Fruit fly (Drosophila melanogaster) whole organism, adult: ENCODE results near the gene Hex-A.

Experiments used
- CG11617 ChIP-seq: fragments of 200-800 bp; sonication (Bioruptor generic); optimal IDR thresholded peaks from 2 replicates; lab custom pipeline; 2017; ENCODE audit warnings: mild to moderate bottlenecking, missing biosample characterization, missing genetic modification reagents, missing genetic modification characterization
- CG1620 ChIP-seq: fragments of 200-800 bp; sonication (Bioruptor generic); optimal IDR thresholded peaks from 2 replicates; lab custom pipeline; 2016; ENCODE audit warnings: missing biosample characterization, missing genetic modification characterization
- Crg-1 ChIP-seq: fragments of 200-800 bp; sonication (Bioruptor generic); optimal IDR thresholded peaks from 2 replicates; lab custom pipeline; 2016; ENCODE audit warnings: missing biosample characterization, missing genetic modification characterization
- Hr96 ChIP-seq: fragments of 200-800 bp; sonication (Bioruptor generic); optimal IDR thresholded peaks from 2 replicates; lab custom pipeline; 2016; ENCODE audit warnings: missing biosample characterization, missing genetic modification characterization
- Mnt ChIP-seq: fragments of 200-800 bp; sonication (Bioruptor generic); optimal IDR thresholded peaks from 2 replicates; lab custom pipeline; 2016; ENCODE audit warnings: missing biosample characterization, mild to moderate bottlenecking, missing genetic modification characterization
- toe ChIP-seq: fragments of 200-800 bp; sonication (Bioruptor generic); optimal IDR thresholded peaks from 2 replicates; lab custom pipeline; 2016; ENCODE audit warnings: missing biosample characterization, missing genetic modification characterization

- TF ChIP-seq Mnt (peak; percentile 90), toe (GFP tag; lab: Kevin White, UChicago) (no peak), Crg-1 (GFP tag; lab: Kevin White, UChicago) (no peak), Hr96 (GFP tag; lab: Kevin White, UChicago) (no peak), CG11617 (GFP tag; lab: Kevin White, UChicago) (no peak), CG1620 (GFP tag; lab: Kevin White, UChicago) (peak; percentile 16)
Measured at dm6 chrX:9556397-9556796, 29.1 kb upstream of the Hex-A start, which contains the start of gene CG15317.
